Worm (Caenorhabditis elegans) whole organism, young adult: Measurements from ENCODE around the gene ZK856.16.

Experiments
- B0035.1 ChIP-seq: sonication (generic microtip); optimal IDR thresholded peaks from 2 replicates; lab custom pipeline; 2016; ENCODE audit warnings: missing genetic modification characterization, mild to moderate bottlenecking, missing compliant biosample characterization, missing genotype, missing genetic modification reagents
- B0336.3 ChIP-seq: fragments of 200-800 bp; sonication (Bioruptor generic); IDR thresholded peaks from 2 replicates; pipeline ENCODE4 v1.3.6; 2022; ENCODE audit warnings: missing genetic modification characterization, missing compliant biosample characterization
- C17E4.6 ChIP-seq: fragments of 200-800 bp; sonication (Bioruptor generic); IDR thresholded peaks from 2 replicates; pipeline ENCODE4 v1.3.6; 2022; ENCODE audit warnings: missing genetic modification reagents, missing genetic modification characterization, missing compliant biosample characterization
- D2030.7 ChIP-seq: fragments of 200-800 bp; sonication (Bioruptor generic); IDR thresholded peaks from 2 replicates; pipeline ENCODE4 v1.3.6; 2022; ENCODE audit warnings: missing genetic modification reagents, missing genetic modification characterization, missing compliant biosample characterization
- F10E7.11 ChIP-seq: sonication (generic microtip); optimal IDR thresholded peaks from 2 replicates; lab custom pipeline; 2017; ENCODE audit warnings: mild to moderate bottlenecking, missing genetic modification characterization, moderate library complexity, missing compliant biosample characterization
- F22D6.2 ChIP-seq: sonication (generic microtip); optimal IDR thresholded peaks from 2 replicates; lab custom pipeline; 2016; ENCODE audit warnings: mild to moderate bottlenecking, missing genetic modification characterization, missing compliant biosample characterization
- F23B12.7 ChIP-seq: sonication (generic microtip); optimal IDR thresholded peaks from 2 replicates; lab custom pipeline; 2017; ENCODE audit warnings: missing genetic modification characterization, mild to moderate bottlenecking, missing compliant biosample characterization, antibody characterized with exemption, moderate library complexity; ENCODE audit not compliant: insufficient read depth
- F49E8.2 ChIP-seq: sonication (generic microtip); optimal IDR thresholded peaks from 3 replicates; lab custom pipeline; 2017; ENCODE audit warnings: missing genetic modification characterization, mild to moderate bottlenecking, missing compliant biosample characterization, antibody characterized with exemption, moderate library complexity; ENCODE audit not compliant: insufficient read depth
- F57C9.4 ChIP-seq: sonication (generic microtip); optimal IDR thresholded peaks from 2 replicates; lab custom pipeline; 2017; ENCODE audit warnings: mild to moderate bottlenecking, missing genetic modification characterization, missing compliant biosample characterization
- K12H6.12 ChIP-seq: fragments of 200-800 bp; sonication (Bioruptor generic); optimal IDR thresholded peaks from 2 replicates; lab custom pipeline; 2018; ENCODE audit warnings: mild to moderate bottlenecking, missing genetic modification characterization, missing compliant biosample characterization
- T26A5.8 ChIP-seq: sonication (generic microtip); optimal IDR thresholded peaks from 2 replicates; lab custom pipeline; 2016; ENCODE audit warnings: missing genetic modification characterization, missing compliant biosample characterization
- Y53G8AR.9 ChIP-seq: fragments of 200-800 bp; sonication (Bioruptor generic); conservative IDR thresholded peaks from 2 replicates; pipeline ENCODE4 v1.3.6; 2022; ENCODE audit warnings: missing genetic modification reagents, missing genetic modification characterization, missing compliant biosample characterization
- Y79H2A.3 ChIP-seq: fragments of 200-800 bp; sonication (Bioruptor generic); conservative IDR thresholded peaks from 2 replicates; pipeline ENCODE4 v1.3.6; 2022; ENCODE audit warnings: missing genetic modification reagents, missing genetic modification characterization, missing compliant biosample characterization
- ZK185.1 ChIP-seq: sonication (generic microtip); optimal IDR thresholded peaks from 2 replicates; lab custom pipeline; 2016; ENCODE audit warnings: mild to moderate bottlenecking, missing genetic modification characterization, missing compliant biosample characterization; ENCODE audit not compliant: poor library complexity, severe bottlenecking
- akir-1 ChIP-seq: fragments of 200-800 bp; sonication (Bioruptor generic); optimal IDR thresholded peaks from 2 replicates; lab custom pipeline; 2018; ENCODE audit warnings: mild to moderate bottlenecking, missing genetic modification characterization, moderate library complexity, missing compliant biosample characterization
- athp-1 ChIP-seq: sonication (generic microtip); optimal IDR thresholded peaks from 2 replicates; lab custom pipeline; 2017; ENCODE audit warnings: mild to moderate bottlenecking, missing genetic modification characterization, missing compliant biosample characterization
- attf-6 ChIP-seq: fragments of 200-800 bp; sonication (Bioruptor generic); IDR thresholded peaks from 2 replicates; pipeline ENCODE4 v1.3.6; 2022; ENCODE audit warnings: missing genetic modification reagents, missing genetic modification characterization, missing compliant biosample characterization
- bed-1 ChIP-seq: fragments of 200-800 bp; sonication (Bioruptor generic); IDR thresholded peaks from 2 replicates; pipeline ENCODE4 v1.3.6; 2022; ENCODE audit warnings: missing genetic modification reagents, missing genetic modification characterization, missing compliant biosample characterization
- chd-7 ChIP-seq: sonication (generic microtip); optimal IDR thresholded peaks from 2 replicates; lab custom pipeline; 2016; ENCODE audit warnings: mild to moderate bottlenecking, missing genetic modification characterization, moderate library complexity, missing compliant biosample characterization
- dpff-1 ChIP-seq: sonication (generic microtip); optimal IDR thresholded peaks from 2 replicates; lab custom pipeline; 2017; ENCODE audit warnings: mild to moderate bottlenecking, missing genetic modification characterization, missing compliant biosample characterization
- dpl-1 ChIP-seq: fragments of 150-350 bp; optimal IDR thresholded peaks from 2 replicates; lab custom pipeline; 2014; ENCODE audit warnings: missing biosample characterization, missing genetic modification reagents, missing genetic modification characterization
- ekl-4 ChIP-seq: fragments of 200-800 bp; sonication (Bioruptor generic); IDR thresholded peaks from 2 replicates; pipeline ENCODE4 v1.3.6; 2022; ENCODE audit warnings: missing genetic modification reagents, missing genetic modification characterization, missing compliant biosample characterization
- fkh-3 ChIP-seq: sonication (generic microtip); optimal IDR thresholded peaks from 2 replicates; lab custom pipeline; 2016; ENCODE audit warnings: mild to moderate bottlenecking, missing genetic modification characterization, missing compliant biosample characterization
- hmg-1.2 ChIP-seq: fragments of 200-800 bp; sonication (Bioruptor generic); IDR thresholded peaks from 2 replicates; pipeline ENCODE4 v1.3.6; 2022; ENCODE audit warnings: missing genetic modification reagents, missing genetic modification characterization, missing compliant biosample characterization
- hrde-1 ChIP-seq: sonication (generic microtip); optimal IDR thresholded peaks from 2 replicates; lab custom pipeline; 2016; ENCODE audit warnings: missing genetic modification characterization, mild to moderate bottlenecking, missing compliant biosample characterization, moderate library complexity, missing genotype, missing genetic modification reagents, borderline replicate concordance
- let-607 ChIP-seq, 2 experiments: fragments of 200-800 bp in 1 of 2; sonication (Bioruptor generic) in 1 of 2; sonication (generic microtip) in 1 of 2; optimal IDR thresholded peaks; 2 replicates each; lab custom pipeline; 2016 to 2018; ENCODE audit warnings: mild to moderate bottlenecking in 2 of 2, missing compliant biosample characterization in 2 of 2, missing genetic modification characterization in 2 of 2, moderate library complexity in 2 of 2, missing genotype in 1 of 2
- lin-26 ChIP-seq: fragments of 200-800 bp; sonication (Bioruptor generic); IDR thresholded peaks from 2 replicates; pipeline ENCODE4 v1.3.6; 2022; ENCODE audit warnings: missing genetic modification reagents, missing genetic modification characterization, missing compliant biosample characterization
- lin-54 ChIP-seq: fragments of 200-800 bp; sonication (Bioruptor generic); optimal IDR thresholded peaks from 2 replicates; lab custom pipeline; 2018; ENCODE audit warnings: mild to moderate bottlenecking, missing genetic modification characterization, missing compliant biosample characterization
- madf-6 ChIP-seq: fragments of 200-800 bp; sonication (Bioruptor generic); IDR thresholded peaks from 2 replicates; pipeline ENCODE4 v1.3.6; 2022; ENCODE audit warnings: missing genetic modification reagents, missing genetic modification characterization, missing compliant biosample characterization
- mcd-1 ChIP-seq: fragments of 200-800 bp; sonication (Bioruptor generic); IDR thresholded peaks from 2 replicates; pipeline ENCODE4 v1.3.6; 2022; ENCODE audit warnings: missing genetic modification reagents, missing genetic modification characterization, missing compliant biosample characterization
- mel-28 ChIP-seq: sonication (generic microtip); optimal IDR thresholded peaks from 2 replicates; lab custom pipeline; 2016; ENCODE audit warnings: borderline replicate concordance, mild to moderate bottlenecking, missing genetic modification characterization, missing compliant biosample characterization
- mes-4 ChIP-seq: sonication (generic microtip); optimal IDR thresholded peaks from 2 replicates; lab custom pipeline; 2016; ENCODE audit warnings: missing genotype, missing genetic modification characterization, missing compliant biosample characterization
- nfya-2 ChIP-seq: fragments of 200-800 bp; sonication (Bioruptor generic); IDR thresholded peaks from 2 replicates; pipeline ENCODE4 v1.3.6; 2022; ENCODE audit warnings: missing genetic modification reagents, missing genetic modification characterization, missing compliant biosample characterization
- nfyb-1 ChIP-seq: fragments of 200-800 bp; sonication (Bioruptor generic); IDR thresholded peaks from 2 replicates; pipeline ENCODE4 v1.3.6; 2022; ENCODE audit warnings: missing genetic modification reagents, missing genetic modification characterization, missing compliant biosample characterization
- nhr-27 ChIP-seq: fragments of 200-800 bp; sonication (Bioruptor generic); optimal IDR thresholded peaks from 2 replicates; lab custom pipeline; 2018; ENCODE audit warnings: mild to moderate bottlenecking, missing genetic modification characterization, moderate library complexity, missing compliant biosample characterization
- pbrm-1 ChIP-seq: fragments of 200-800 bp; sonication (Bioruptor generic); IDR thresholded peaks from 2 replicates; pipeline ENCODE4 v1.3.6; 2022; ENCODE audit warnings: missing genetic modification reagents, missing genetic modification characterization, missing compliant biosample characterization
- rcor-1 ChIP-seq: fragments of 200-800 bp; sonication (Bioruptor generic); IDR thresholded peaks from 2 replicates; pipeline ENCODE4 v1.3.6; 2022; ENCODE audit warnings: missing genetic modification reagents, missing genetic modification characterization, missing compliant biosample characterization
- rec-8 ChIP-seq, 2 experiments: sonication (generic microtip); optimal IDR thresholded peaks; 2 replicates each; lab custom pipeline; 2016; ENCODE audit warnings: mild to moderate bottlenecking in 2 of 2, missing genetic modification characterization in 2 of 2, missing genetic modification reagents in 2 of 2, missing genotype in 2 of 2, missing biosample characterization in 1 of 2, missing compliant biosample characterization in 1 of 2, moderate library complexity in 1 of 2
- somi-1 ChIP-seq: fragments of 200-800 bp; sonication (Bioruptor generic); optimal IDR thresholded peaks from 2 replicates; lab custom pipeline; 2018; ENCODE audit warnings: mild to moderate bottlenecking, missing genetic modification characterization, missing compliant biosample characterization
- tbp1 ChIP-seq: fragments of 200-800 bp; sonication (Bioruptor generic); optimal IDR thresholded peaks from 2 replicates; lab custom pipeline; 2018; ENCODE audit warnings: mild to moderate bottlenecking, missing genetic modification characterization, missing compliant biosample characterization
- tlf-1 ChIP-seq: fragments of 200-800 bp; sonication (Bioruptor generic); optimal IDR thresholded peaks from 2 replicates; lab custom pipeline; 2018; ENCODE audit warnings: mild to moderate bottlenecking, missing genetic modification characterization, missing compliant biosample characterization
- xnd-1 ChIP-seq: sonication (generic microtip); optimal IDR thresholded peaks from 2 replicates; lab custom pipeline; 2016; ENCODE audit warnings: missing genotype, missing genetic modification reagents, missing genetic modification characterization, missing compliant biosample characterization
- ztf-25 ChIP-seq: fragments of 200-800 bp; sonication (Bioruptor generic); IDR thresholded peaks from 2 replicates; pipeline ENCODE4 v1.3.6; 2022; ENCODE audit warnings: missing genetic modification reagents, missing genetic modification characterization, missing compliant biosample characterization
- ztf-6 ChIP-seq: fragments of 200-800 bp; sonication (Bioruptor generic); IDR thresholded peaks from 2 replicates; pipeline ENCODE4 v1.3.6; 2022; ENCODE audit warnings: missing genetic modification reagents, missing genetic modification characterization, missing compliant biosample characterization

The ZK856.16 gene

ce11 chrV:10238665-10239064, 33.3 kb upstream of the ZK856.16 start, which contains the start of gene fubl-1 (continued):
- no peak for TF ChIP-seq Y53G8AR.9 (GFP tag; lab: Robert Waterston, UW)
- no peak for TF ChIP-seq mes-4 (tag; lab: Kevin White, UChicago)
- TF ChIP-seq attf-6 (GFP tag; lab: Robert Waterston, UW): no peak
- TF ChIP-seq fkh-3: no peak
- TF ChIP-seq dpl-1 (GFP tag; lab: Kevin White, UChicago): no peak
- TF ChIP-seq mcd-1 (GFP tag; lab: Robert Waterston, UW): peak; percentile 61
- no peak for TF ChIP-seq rec-8 (tag; optimal IDR thresholded peaks at IDR 0.05; lab: Kevin White, UChicago)
- TF ChIP-seq ZK185.1 (tag; lab: Kevin White, UChicago): no peak
- no peak for TF ChIP-seq somi-1 (GFP tag; lab: Kevin White, UChicago)
- no peak for TF ChIP-seq pbrm-1 (GFP tag; lab: Robert Waterston, UW)
- no peak for TF ChIP-seq F22D6.2 (tag; lab: Kevin White, UChicago)
- TF ChIP-seq Y79H2A.3 (GFP tag; lab: Robert Waterston, UW): no peak
- no peak for TF ChIP-seq akir-1
- no peak for TF ChIP-seq F23B12.7 (tag; lab: Kevin White, UChicago)

- TF ChIP-seq rcor-1 (GFP tag; lab: Robert Waterston, UW) (peak; percentile 27; the same call in 1 of the 2 replicates), tbp1 (GFP tag; lab: Kevin White, UChicago) (peak; percentile 45), dpl-1 (GFP tag; lab: Kevin White, UChicago) (no peak), ztf-25 (peak; percentile 85), nhr-27 (tag; lab: Kevin White, UChicago) (peak; percentile 82), rec-8 (tag; optimal IDR thresholded peaks at IDR 0.05; lab: Kevin White, UChicago) (peak in 1 of 2 experiments; percentile 0), hmg-1.2 (GFP tag; lab: Robert Waterston, UW) (peak; percentile 29; the same call in 1 of the 2 replicates), fkh-3 (peak; percentile 54), F10E7.11 (tag; lab: Kevin White, UChicago) (peak; percentile 93), F57C9.4 (tag; lab: Kevin White, UChicago) (no peak), pbrm-1 (GFP tag; lab: Robert Waterston, UW) (no peak; the same call in 1 of the 2 replicates), bed-1 (GFP tag; lab: Robert Waterston, UW) (0 out of 2 replicates have a peak, but pooled peaks have one; percentile 51), nfya-2 (GFP tag; lab: Robert Waterston, UW) (no peak), T26A5.8 (peak; percentile 60), ztf-6 (no peak), B0035.1 (peak; percentile 10), F49E8.2 (tag; lab: Kevin White, UChicago) (peak; percentile 58), Y79H2A.3 (GFP tag; lab: Robert Waterston, UW) (peak; percentile 95), mel-28 (peak; percentile 74), Y53G8AR.9 (GFP tag; lab: Robert Waterston, UW) (peak; percentile 75; the same call in 1 of the 2 replicates), C17E4.6 (GFP tag; lab: Robert Waterston, UW) (peak; percentile 49; the same call in 1 of the 2 replicates), dpff-1 (peak; percentile 93), B0336.3 (GFP tag; lab: Robert Waterston, UW) (peak; percentile 82), lin-54 (GFP tag; lab: Kevin White, UChicago) (peak; percentile 33), madf-6 (GFP tag; lab: Robert Waterston, UW) (peak; percentile 75), tlf-1 (GFP tag; lab: Kevin White, UChicago) (peak; percentile 1), K12H6.12 (no peak), let-607 (tag; optimal IDR thresholded peaks at IDR 0.05; lab: Kevin White, UChicago) (no peak), hrde-1 (peak; percentile 77), xnd-1 (tag; lab: Kevin White, UChicago) (peak; percentile 28), nfyb-1 (GFP tag; lab: Robert Waterston, UW) (0 out of 2 replicates have a peak, but pooled peaks have one; percentile 64), lin-26 (GFP tag; lab: Robert Waterston, UW) (peak; percentile 64), mes-4 (tag; lab: Kevin White, UChicago) (peak; percentile 30), ekl-4 (GFP tag; lab: Robert Waterston, UW) (peak; percentile 89), D2030.7 (GFP tag; lab: Robert Waterston, UW) (0 out of 2 replicates have a peak, but pooled peaks have one; percentile 36), athp-1 (tag; lab: Kevin White, UChicago) (peak; percentile 95), chd-7 (tag; lab: Kevin White, UChicago) (peak; percentile 78)
These were observed 32.6 kb upstream of the ZK856.16 start for ce11 chrV:10237959-10238444.
